Worm (Caenorhabditis elegans): ENCODE data around the gene C55B6.5.
A peak's percentile ranks its signal among the peaks of the same experiment; 100 is the strongest.

Gene C55B6.5

ce11 chrX:7209151-7209550 lies 4.1 kb upstream of the C55B6.5 start:
- TF ChIP-seq egl-27 (tag; optimal IDR thresholded peaks at IDR 0.05) (no peak), mab-5 (tag; optimal IDR thresholded peaks at IDR 0.05) (no peak), lin-39 (tag; optimal IDR thresholded peaks at IDR 0.05) (no peak), lin-13 (GFP tag; optimal IDR thresholded peaks at IDR 0.05) (no peak), sma-3 (GFP tag; optimal IDR thresholded peaks at IDR 0.05) (no peak)

- TF ChIP-seq nhr-10 (tag; optimal IDR thresholded peaks at IDR 0.05) (no peak), nhr-12 (tag; optimal IDR thresholded peaks at IDR 0.05) (no peak), mdl-1 (tag; optimal IDR thresholded peaks at IDR 0.05) (no peak), ama-1 (optimal IDR thresholded peaks at IDR 0.05) (no peak), unc-39 (tag; optimal IDR thresholded peaks at IDR 0.05) (no peak), Y55F3AM.14 (GFP tag; optimal IDR thresholded peaks at IDR 0.05) (no peak), sma-3 (GFP tag; optimal IDR thresholded peaks at IDR 0.05) (no peak), C34F6.9 (tag; optimal IDR thresholded peaks at IDR 0.05) (no peak)
These were observed 1.3 kb upstream of the C55B6.5 start, which contains the start of gene ZK867.2 for ce11 chrX:7206419-7206818. TSS of gene ZK867.2 (plus strand) at chrX:7206719.

ce11 chrX:7204175-7204574 lies 920 bp downstream of the C55B6.5 start:
- no peak for TF ChIP-seq gmeb-1 (tag; optimal IDR thresholded peaks at IDR 0.05)
- TF ChIP-seq dmd-4 (tag; optimal IDR thresholded peaks at IDR 0.05), result no peak
- TF ChIP-seq F13H6.1 (tag; optimal IDR thresholded peaks at IDR 0.05), result no peak
- TF ChIP-seq ceh-82 (tag; optimal IDR thresholded peaks at IDR 0.05), result no peak
- no peak for TF ChIP-seq C34F6.9 (tag; optimal IDR thresholded peaks at IDR 0.05)
- TF ChIP-seq ztf-11 (tag; optimal IDR thresholded peaks at IDR 0.05), result no peak
- no peak for TF ChIP-seq skn-1 (tag; optimal IDR thresholded peaks at IDR 0.05)

ce11 chrX:7200475-7200874 lies 4.6 kb downstream of the C55B6.5 start:
- TF ChIP-seq nhr-129 (tag; optimal IDR thresholded peaks at IDR 0.05) (peak; percentile 53), Y55F3AM.14 (GFP tag; optimal IDR thresholded peaks at IDR 0.05) (no peak), gmeb-1 (tag; optimal IDR thresholded peaks at IDR 0.05) (peak; percentile 40), ztf-4 (tag; optimal IDR thresholded peaks at IDR 0.05) (no peak), elt-3 (tag; optimal IDR thresholded peaks at IDR 0.05) (no peak), sma-9 (GFP tag; optimal IDR thresholded peaks at IDR 0.05) (peak; percentile 54), sma-9 (tag; optimal IDR thresholded peaks at IDR 0.05) (no peak), F13H6.1 (tag; optimal IDR thresholded peaks at IDR 0.05) (peak; percentile 17), fos-1 (tag; optimal IDR thresholded peaks at IDR 0.05) (peak; percentile 76)

- TF ChIP-seq nhr-21 (tag; optimal IDR thresholded peaks at IDR 0.05) (no peak), mdl-1 (tag; optimal IDR thresholded peaks at IDR 0.05) (no peak), alr-1 (tag; optimal IDR thresholded peaks at IDR 0.05) (no peak), mbf-1 (tag; optimal IDR thresholded peaks at IDR 0.05) (no peak), lsy-2 (tag; optimal IDR thresholded peaks at IDR 0.05) (no peak), ztf-4 (tag; optimal IDR thresholded peaks at IDR 0.05) (no peak), lin-11 (tag; optimal IDR thresholded peaks at IDR 0.05) (no peak), unc-39 (tag; optimal IDR thresholded peaks at IDR 0.05) (no peak), gmeb-1 (tag; optimal IDR thresholded peaks at IDR 0.05) (no peak), nhr-129 (tag; optimal IDR thresholded peaks at IDR 0.05) (no peak)
These were observed 5.2 kb downstream of the C55B6.5 start, which contains the start of gene C55B6.1 for ce11 chrX:7199831-7200414. TSS of gene C55B6.1 (plus strand) at chrX:7200364.

ce11 chrX:7193894-7194614 lies 11.0 kb downstream of the C55B6.5 start, which contains the start of gene dnj-7:
TSS of gene dnj-7 (plus strand) at chrX:7194564.
- TF ChIP-seq unc-55 (GFP tag; optimal IDR thresholded peaks at IDR 0.05) (peak; percentile 63), skn-1 (tag; optimal IDR thresholded peaks at IDR 0.05) (no peak), ZK546.5 (tag; optimal IDR thresholded peaks at IDR 0.05) (no peak), ceh-82 (tag; optimal IDR thresholded peaks at IDR 0.05) (no peak), nhr-237 (tag; optimal IDR thresholded peaks at IDR 0.05) (no peak), lin-13 (GFP tag; optimal IDR thresholded peaks at IDR 0.05) (peak; percentile 16), aly-2 (tag; optimal IDR thresholded peaks at IDR 0.05) (no peak), elt-1 (tag; optimal IDR thresholded peaks at IDR 0.05) (no peak), nhr-25 (tag; optimal IDR thresholded peaks at IDR 0.05) (peak; percentile 39), mbf-1 (tag; optimal IDR thresholded peaks at IDR 0.05) (no peak), ztf-1 (GFP tag; conservative IDR thresholded peaks at IDR 0.05) (no peak), egl-27 (tag; optimal IDR thresholded peaks at IDR 0.05) (peak; percentile 6), snpc-4 (tag; optimal IDR thresholded peaks at IDR 0.05) (no peak), sma-3 (GFP tag; optimal IDR thresholded peaks at IDR 0.05) (peak; percentile 48), nhr-21 (tag; optimal IDR thresholded peaks at IDR 0.05) (peak; percentile 44), peb-1 (tag; optimal IDR thresholded peaks at IDR 0.05) (no peak), C34F6.9 (tag; optimal IDR thresholded peaks at IDR 0.05) (peak; percentile 58), unc-39 (tag; optimal IDR thresholded peaks at IDR 0.05) (no peak), crh-2 (tag; optimal IDR thresholded peaks at IDR 0.05) (peak; percentile 72), sem-4 (tag; optimal IDR thresholded peaks at IDR 0.05) (peak; percentile 63), fos-1 (tag; optimal IDR thresholded peaks at IDR 0.05) (peak; percentile 34), elt-3 (tag; optimal IDR thresholded peaks at IDR 0.05) (no peak), ama-1 (optimal IDR thresholded peaks at IDR 0.05) (no peak), lsy-2 (tag; optimal IDR thresholded peaks at IDR 0.05) (peak in 1 of 2 experiments; percentile 4), alr-1 (tag; optimal IDR thresholded peaks at IDR 0.05) (no peak)

All from whole organism, L2 larva.